Worm (Caenorhabditis elegans) whole organism, young adult: ENCODE data around the gene rrf-3.

Source experiments
- C06A6.2 ChIP-seq: fragments of 200-800 bp; sonication (Bioruptor generic); conservative IDR thresholded peaks from 2 replicates; pipeline ENCODE4 v1.3.6; 2022; ENCODE audit warnings: missing genetic modification characterization, missing compliant biosample characterization
- D2030.7 ChIP-seq: fragments of 200-800 bp; sonication (Bioruptor generic); IDR thresholded peaks from 2 replicates; pipeline ENCODE4 v1.3.6; 2022; ENCODE audit warnings: missing genetic modification reagents, missing genetic modification characterization, missing compliant biosample characterization
- F39B2.1 ChIP-seq: fragments of 200-800 bp; sonication (Bioruptor generic); IDR thresholded peaks from 2 replicates; pipeline ENCODE4 v1.3.6; 2022; ENCODE audit warnings: missing genetic modification reagents, missing genetic modification characterization, missing compliant biosample characterization
- F49E8.2 ChIP-seq: sonication (generic microtip); optimal IDR thresholded peaks from 3 replicates; lab custom pipeline; 2017; ENCODE audit warnings: missing genetic modification characterization, mild to moderate bottlenecking, missing compliant biosample characterization, antibody characterized with exemption, moderate library complexity; ENCODE audit not compliant: insufficient read depth
- F52B5.7 ChIP-seq: sonication (generic microtip); optimal IDR thresholded peaks from 2 replicates; lab custom pipeline; 2016; ENCODE audit warnings: mild to moderate bottlenecking, missing genetic modification characterization, missing compliant biosample characterization
- F57C9.4 ChIP-seq: sonication (generic microtip); optimal IDR thresholded peaks from 2 replicates; lab custom pipeline; 2017; ENCODE audit warnings: mild to moderate bottlenecking, missing genetic modification characterization, missing compliant biosample characterization
- Y53G8AR.9 ChIP-seq: fragments of 200-800 bp; sonication (Bioruptor generic); conservative IDR thresholded peaks from 2 replicates; pipeline ENCODE4 v1.3.6; 2022; ENCODE audit warnings: missing genetic modification reagents, missing genetic modification characterization, missing compliant biosample characterization
- ZK185.1 ChIP-seq: sonication (generic microtip); optimal IDR thresholded peaks from 2 replicates; lab custom pipeline; 2016; ENCODE audit warnings: mild to moderate bottlenecking, missing genetic modification characterization, missing compliant biosample characterization; ENCODE audit not compliant: poor library complexity, severe bottlenecking
- ama-1 ChIP-seq, 3 experiments: fragments of 150-350 bp in 1 of 3; sonication (generic microtip) in 2 of 3; optimal IDR thresholded peaks; 2 replicates each; lab custom pipeline; 2014 to 2018; ENCODE audit warnings: missing biosample characterization in 2 of 3, missing genetic modification characterization in 2 of 3, missing genetic modification reagents in 2 of 3
- aptf-2 ChIP-seq: fragments of 200-800 bp; sonication (Bioruptor generic); conservative IDR thresholded peaks from 2 replicates; pipeline ENCODE4 v1.3.6; 2022; ENCODE audit warnings: missing genetic modification reagents, missing genetic modification characterization, missing compliant biosample characterization
- aptf-3 ChIP-seq: fragments of 200-800 bp; sonication (Bioruptor generic); IDR thresholded peaks from 2 replicates; pipeline ENCODE4 v1.3.6; 2022; ENCODE audit warnings: missing genetic modification characterization, missing compliant biosample characterization
- atf-7 ChIP-seq: sonication (generic microtip); optimal IDR thresholded peaks from 2 replicates; lab custom pipeline; 2017; ENCODE audit warnings: mild to moderate bottlenecking, missing genetic modification characterization, missing compliant biosample characterization
- athp-1 ChIP-seq: sonication (generic microtip); optimal IDR thresholded peaks from 2 replicates; lab custom pipeline; 2017; ENCODE audit warnings: mild to moderate bottlenecking, missing genetic modification characterization, missing compliant biosample characterization
- bed-1 ChIP-seq: fragments of 200-800 bp; sonication (Bioruptor generic); IDR thresholded peaks from 2 replicates; pipeline ENCODE4 v1.3.6; 2022; ENCODE audit warnings: missing genetic modification reagents, missing genetic modification characterization, missing compliant biosample characterization
- ccch-3 ChIP-seq: fragments of 200-800 bp; sonication (Bioruptor generic); optimal IDR thresholded peaks from 2 replicates; lab custom pipeline; 2018; ENCODE audit warnings: mild to moderate bottlenecking, missing genetic modification characterization, missing compliant biosample characterization
- ceh-79 ChIP-seq: sonication (generic microtip); optimal IDR thresholded peaks from 2 replicates; lab custom pipeline; 2017; ENCODE audit warnings: mild to moderate bottlenecking, missing genetic modification characterization, missing compliant biosample characterization
- egl-18 ChIP-seq: fragments of 200-800 bp; sonication (Bioruptor generic); IDR thresholded peaks from 2 replicates; pipeline ENCODE4 v1.3.6; 2022; ENCODE audit warnings: missing genetic modification reagents, missing genetic modification characterization, missing compliant biosample characterization
- egrh-3 ChIP-seq: fragments of 200-800 bp; sonication (Bioruptor generic); IDR thresholded peaks from 2 replicates; pipeline ENCODE4 v1.3.6; 2022; ENCODE audit warnings: missing genetic modification reagents, missing genetic modification characterization, missing compliant biosample characterization
- hsf-1 ChIP-seq: fragments of 200-800 bp; sonication (Bioruptor generic); IDR thresholded peaks from 2 replicates; pipeline ENCODE4 v1.3.6; 2022; ENCODE audit warnings: missing genetic modification reagents, missing genetic modification characterization, missing compliant biosample characterization
- lag-1 ChIP-seq: fragments of 200-800 bp; sonication (Bioruptor generic); IDR thresholded peaks from 2 replicates; pipeline ENCODE4 v1.3.6; 2022; ENCODE audit warnings: missing genetic modification reagents, missing genetic modification characterization, missing compliant biosample characterization
- lin-35 ChIP-seq, 3 experiments: fragments of 150-350 bp in 2 of 3; sonication (generic microtip) in 1 of 3; optimal IDR thresholded peaks; 2 replicates each; lab custom pipeline; 2014 to 2018; ENCODE audit warnings: missing biosample characterization in 3 of 3, missing genetic modification characterization in 3 of 3, missing genetic modification reagents in 3 of 3
- lin-40 ChIP-seq: sonication (generic microtip); optimal IDR thresholded peaks from 2 replicates; lab custom pipeline; 2016; ENCODE audit warnings: missing genetic modification characterization, mild to moderate bottlenecking, missing compliant biosample characterization, missing genotype, missing genetic modification reagents
- lsl-1 ChIP-seq: fragments of 200-800 bp; sonication (Bioruptor generic); optimal IDR thresholded peaks from 2 replicates; lab custom pipeline; 2018; ENCODE audit warnings: mild to moderate bottlenecking, missing genetic modification characterization, moderate library complexity, missing compliant biosample characterization
- lsy-27 ChIP-seq: sonication (generic microtip); optimal IDR thresholded peaks from 2 replicates; lab custom pipeline; 2017; ENCODE audit warnings: missing genetic modification characterization, mild to moderate bottlenecking, missing compliant biosample characterization, antibody characterized with exemption, missing genotype, borderline replicate concordance; ENCODE audit not compliant: insufficient read depth
- madf-10 ChIP-seq: sonication (generic microtip); optimal IDR thresholded peaks from 2 replicates; lab custom pipeline; 2016; ENCODE audit warnings: mild to moderate bottlenecking, missing genetic modification characterization, missing compliant biosample characterization
- madf-6 ChIP-seq: fragments of 200-800 bp; sonication (Bioruptor generic); IDR thresholded peaks from 2 replicates; pipeline ENCODE4 v1.3.6; 2022; ENCODE audit warnings: missing genetic modification reagents, missing genetic modification characterization, missing compliant biosample characterization
- madf-8 ChIP-seq: fragments of 200-800 bp; sonication (Bioruptor generic); conservative IDR thresholded peaks from 2 replicates; pipeline ENCODE4 v1.3.6; 2022; ENCODE audit warnings: missing genetic modification reagents, missing genetic modification characterization, missing compliant biosample characterization
- mcd-1 ChIP-seq: fragments of 200-800 bp; sonication (Bioruptor generic); IDR thresholded peaks from 2 replicates; pipeline ENCODE4 v1.3.6; 2022; ENCODE audit warnings: missing genetic modification reagents, missing genetic modification characterization, missing compliant biosample characterization
- mel-28 ChIP-seq: sonication (generic microtip); optimal IDR thresholded peaks from 2 replicates; lab custom pipeline; 2016; ENCODE audit warnings: borderline replicate concordance, mild to moderate bottlenecking, missing genetic modification characterization, missing compliant biosample characterization
- nfyb-1 ChIP-seq: fragments of 200-800 bp; sonication (Bioruptor generic); IDR thresholded peaks from 2 replicates; pipeline ENCODE4 v1.3.6; 2022; ENCODE audit warnings: missing genetic modification reagents, missing genetic modification characterization, missing compliant biosample characterization
- nhr-80 ChIP-seq: sonication (generic microtip); optimal IDR thresholded peaks from 2 replicates; lab custom pipeline; 2016; ENCODE audit warnings: missing genetic modification characterization, missing compliant biosample characterization
- nhr-90 ChIP-seq: sonication (generic microtip); optimal IDR thresholded peaks from 2 replicates; lab custom pipeline; 2016; ENCODE audit warnings: missing genotype, mild to moderate bottlenecking, missing genetic modification characterization, missing compliant biosample characterization
- rpc-1 ChIP-seq, 2 experiments: fragments of 150-350 bp in 1 of 2; sonication (generic microtip) in 1 of 2; optimal IDR thresholded peaks; 2 replicates each; lab custom pipeline; 2014 to 2018; ENCODE audit warnings: missing biosample characterization in 1 of 2, missing genetic modification characterization in 1 of 2, missing genetic modification reagents in 1 of 2, missing genotype in 1 of 2
- sdz-38 ChIP-seq: sonication (generic microtip); optimal IDR thresholded peaks from 2 replicates; lab custom pipeline; 2016; ENCODE audit warnings: missing genotype, missing genetic modification characterization, missing compliant biosample characterization
- snpc-4 ChIP-seq, 5 experiments: fragments of 150-350 bp in 1 of 5; sonication (generic microtip) in 4 of 5; optimal IDR thresholded peaks; 2 replicates each; lab custom pipeline; 2014 to 2018; ENCODE audit warnings: missing genetic modification characterization in 5 of 5, missing biosample characterization in 3 of 5, antibody characterized with exemption in 2 of 5, mild to moderate bottlenecking in 2 of 5, missing compliant biosample characterization in 2 of 5, missing genotype in 2 of 5, moderate library complexity in 2 of 5, missing genetic modification reagents in 1 of 5
- sptf-2 ChIP-seq: fragments of 200-800 bp; sonication (Bioruptor generic); optimal IDR thresholded peaks from 2 replicates; lab custom pipeline; 2018; ENCODE audit warnings: mild to moderate bottlenecking, missing genetic modification characterization, missing compliant biosample characterization
- tlf-1 ChIP-seq: fragments of 200-800 bp; sonication (Bioruptor generic); optimal IDR thresholded peaks from 2 replicates; lab custom pipeline; 2018; ENCODE audit warnings: mild to moderate bottlenecking, missing genetic modification characterization, missing compliant biosample characterization
- zfh-2 ChIP-seq: fragments of 200-800 bp; sonication (Bioruptor generic); conservative IDR thresholded peaks from 2 replicates; pipeline ENCODE4 v1.3.6; 2022; ENCODE audit warnings: missing genetic modification reagents, missing genetic modification characterization, missing compliant biosample characterization
- zim-3 ChIP-seq: sonication (generic microtip); optimal IDR thresholded peaks from 2 replicates; lab custom pipeline; 2017; ENCODE audit warnings: mild to moderate bottlenecking, missing genetic modification characterization, moderate library complexity, missing compliant biosample characterization
- ztf-25 ChIP-seq: fragments of 200-800 bp; sonication (Bioruptor generic); IDR thresholded peaks from 2 replicates; pipeline ENCODE4 v1.3.6; 2022; ENCODE audit warnings: missing genetic modification reagents, missing genetic modification characterization, missing compliant biosample characterization
- ztf-3 ChIP-seq: fragments of 200-800 bp; sonication (Bioruptor generic); optimal IDR thresholded peaks from 2 replicates; lab custom pipeline; 2018; ENCODE audit warnings: mild to moderate bottlenecking, missing genetic modification characterization, missing compliant biosample characterization

Gene rrf-3

ce11 chrII:8187516-8187915 lies 25.3 kb downstream of the rrf-3 start (continued):
- TF ChIP-seq lin-40 (tag; lab: Kevin White, UChicago) (no peak), F57C9.4 (tag; lab: Kevin White, UChicago) (no peak), ztf-3 (no peak), lsy-27 (tag; lab: Kevin White, UChicago) (no peak), C06A6.2 (GFP tag; lab: Robert Waterston, UW) (no peak), F39B2.1 (GFP tag; lab: Robert Waterston, UW) (no peak), hsf-1 (GFP tag; lab: Robert Waterston, UW) (no peak), nhr-90 (tag; lab: Kevin White, UChicago) (no peak), sptf-2 (GFP tag; lab: Kevin White, UChicago) (no peak), ZK185.1 (tag; lab: Kevin White, UChicago) (peak; percentile 9), egl-18 (GFP tag; lab: Robert Waterston, UW) (no peak), ama-1 (optimal IDR thresholded peaks at IDR 0.05; lab: Kevin White, UChicago) (no peak), ama-1 (GFP tag; optimal IDR thresholded peaks at IDR 0.05; lab: Kevin White, UChicago) (peak in 1 of 2 experiments; percentile 33), egrh-3 (GFP tag; lab: Robert Waterston, UW) (no peak), snpc-4 (GFP tag; optimal IDR thresholded peaks at IDR 0.05; lab: Kevin White, UChicago) (no peak), snpc-4 (tag; optimal IDR thresholded peaks at IDR 0.05; lab: Kevin White, UChicago) (peak in 1 of 4 experiments; percentile 1), madf-10 (tag; lab: Kevin White, UChicago) (no peak), athp-1 (tag; lab: Kevin White, UChicago) (peak; percentile 74), F49E8.2 (peak; percentile 21), nhr-80 (no peak), lsl-1 (GFP tag; lab: Kevin White, UChicago) (no peak), aptf-2 (GFP tag; lab: Robert Waterston, UW) (no peak), mel-28 (tag; lab: Kevin White, UChicago) (no peak), madf-6 (GFP tag; lab: Robert Waterston, UW) (peak; percentile 60), nfyb-1 (GFP tag; lab: Robert Waterston, UW) (no peak), bed-1 (no peak), rpc-1 (optimal IDR thresholded peaks at IDR 0.05; lab: Kevin White, UChicago) (no peak), rpc-1 (tag; optimal IDR thresholded peaks at IDR 0.05; lab: Kevin White, UChicago) (no peak), aptf-3 (GFP tag; lab: Robert Waterston, UW) (no peak)

- no peak for TF ChIP-seq madf-8 (GFP tag; lab: Robert Waterston, UW)
- no peak for TF ChIP-seq Y53G8AR.9
- TF ChIP-seq atf-7 (tag; lab: Kevin White, UChicago) = no peak
- TF ChIP-seq mcd-1 (GFP tag; lab: Robert Waterston, UW) = no peak
- TF ChIP-seq nhr-90 (tag; lab: Kevin White, UChicago) = no peak
- TF ChIP-seq zfh-2 (GFP tag; lab: Robert Waterston, UW) = no peak
- TF ChIP-seq ztf-25 = no peak
- no peak for TF ChIP-seq bed-1
- no peak for TF ChIP-seq ccch-3 (GFP tag; lab: Kevin White, UChicago)
- no peak for TF ChIP-seq F52B5.7 (tag; lab: Kevin White, UChicago)
- TF ChIP-seq ceh-79 (tag; lab: Kevin White, UChicago) = no peak
- TF ChIP-seq sdz-38 (tag; lab: Kevin White, UChicago) = no peak
- no peak for TF ChIP-seq lin-35 (GFP tag; optimal IDR thresholded peaks at IDR 0.05; lab: Kevin White, UChicago)
- TF ChIP-seq D2030.7 (GFP tag; lab: Robert Waterston, UW) = no peak
- no peak for TF ChIP-seq lag-1 (GFP tag; lab: Robert Waterston, UW)
- no peak for TF ChIP-seq zim-3
- no peak for TF ChIP-seq tlf-1
- TF ChIP-seq nfyb-1 (GFP tag; lab: Robert Waterston, UW) = no peak
- TF ChIP-seq, all 124 proteins: peak for 0
Observed at ce11 chrII:8190455-8190854, 28.2 kb downstream of the rrf-3 start, which contains the start of gene T05C12.8. Gene T05C12.8 (minus strand): TSS chrII:8190555.
